Fruit fly (Drosophila melanogaster): Measurements from ENCODE around the gene Wnt4.

Wnt4 gene

DNA sequence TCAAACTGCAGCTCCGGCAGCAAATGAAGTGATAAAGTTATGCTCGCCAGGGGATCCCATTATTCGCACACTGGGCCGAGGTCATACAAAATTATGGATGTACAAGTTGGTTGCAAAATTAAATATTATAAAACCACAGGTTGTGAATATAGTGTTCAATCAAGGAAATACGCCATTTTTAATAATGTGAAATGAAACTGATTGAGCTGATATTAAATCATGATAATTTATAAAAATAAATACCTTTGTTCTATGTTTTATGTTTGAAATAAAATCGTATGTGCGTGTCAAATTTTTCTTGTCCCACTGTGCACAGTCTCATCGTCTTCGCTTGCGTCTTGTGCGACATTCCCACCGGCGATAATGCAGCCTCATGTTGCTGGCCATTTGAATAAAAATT is 19.0 kb upstream of the Wnt4 start (continued):
- peak; percentile 74 for TF ChIP-seq Spps (tag; optimal IDR thresholded peaks at IDR 0.05)
- TF ChIP-seq CG15011 (GFP tag; optimal IDR thresholded peaks at IDR 0.05), result peak; percentile 40
- no peak for TF ChIP-seq CG15514 (GFP tag; optimal IDR thresholded peaks at IDR 0.05)
- no peak for TF ChIP-seq rib (GFP tag; IDR thresholded peaks at IDR 0.05)
- TF ChIP-seq CG10462 (GFP tag; optimal IDR thresholded peaks at IDR 0.05), result peak; percentile 56
- TF ChIP-seq CG12391 (tag; optimal IDR thresholded peaks at IDR 0.05), result peak; percentile 82
- TF ChIP-seq Dad (GFP tag; optimal IDR thresholded peaks at IDR 0.05), result no peak
- peak; percentile 55 for TF ChIP-seq CG7271 (tag; optimal IDR thresholded peaks at IDR 0.05)
- no peak for TF ChIP-seq dan (GFP tag; IDR thresholded peaks at IDR 0.05)
- TF ChIP-seq CG8765 (GFP tag; IDR thresholded peaks at IDR 0.05), result peak; percentile 79
- peak; percentile 41 for TF ChIP-seq CrebB (tag; optimal IDR thresholded peaks at IDR 0.05)
- TF ChIP-seq sima (GFP tag; optimal IDR thresholded peaks at IDR 0.05), result no peak
- TF ChIP-seq CG1603 (tag; optimal IDR thresholded peaks at IDR 0.05), result peak; percentile 72
- peak; percentile 64 for TF ChIP-seq Camta (GFP tag; optimal IDR thresholded peaks at IDR 0.05)
- TF ChIP-seq CG10543 (GFP tag; optimal IDR thresholded peaks at IDR 0.05), result no peak
- peak; percentile 57 for TF ChIP-seq NfI (GFP tag; optimal IDR thresholded peaks at IDR 0.05)
- peak; percentile 78 for TF ChIP-seq CG6254 (GFP tag; optimal IDR thresholded peaks at IDR 0.05)
- TF ChIP-seq Dbx (GFP tag; IDR thresholded peaks at IDR 0.05), result no peak
- no peak for TF ChIP-seq CG10321 (GFP tag; IDR thresholded peaks at IDR 0.05)
- TF ChIP-seq pho (GFP tag; optimal IDR thresholded peaks at IDR 0.05), result no peak
- peak; percentile 75 for TF ChIP-seq Asciz (GFP tag; optimal IDR thresholded peaks at IDR 0.05)
- TF ChIP-seq CG7372 (GFP tag; IDR thresholded peaks at IDR 0.05), result peak; percentile 37; the same call in 1 of the 2 replicates
- TF ChIP-seq wdn (GFP tag; IDR thresholded peaks at IDR 0.05), result peak; percentile 50; the same call in 1 of the 2 replicates
- peak; percentile 63; the same call in 1 of the 2 replicates for TF ChIP-seq CG32772 (GFP tag; IDR thresholded peaks at IDR 0.05)
- peak; percentile 55 for TF ChIP-seq CG1233 (GFP tag; optimal IDR thresholded peaks at IDR 0.05)
- TF ChIP-seq sqz (GFP tag; optimal IDR thresholded peaks at IDR 0.05), result peak; percentile 17
- no peak for TF ChIP-seq CG9797 (GFP tag; optimal IDR thresholded peaks at IDR 0.05)
- TF ChIP-seq kah (GFP tag; optimal IDR thresholded peaks at IDR 0.05), result peak; percentile 57
- no peak for TF ChIP-seq Dip2 (GFP tag; IDR thresholded peaks at IDR 0.05)
- no peak for TF ChIP-seq B-H2 (GFP tag; optimal IDR thresholded peaks at IDR 0.05)
- no peak for TF ChIP-seq CG6791 (GFP tag; IDR thresholded peaks at IDR 0.05; ENCODE audit: partially characterized antibody)
- peak; percentile 28 for TF ChIP-seq CG15073 (GFP tag; optimal IDR thresholded peaks at IDR 0.05)
- TF ChIP-seq lola (GFP tag; optimal IDR thresholded peaks at IDR 0.05), result peak in 1 of 3 experiments; percentile 93
- peak in 1 of 2 experiments; percentile 14 for TF ChIP-seq crp (GFP tag; optimal IDR thresholded peaks at IDR 0.05)
- no peak for TF ChIP-seq insv (GFP tag; optimal IDR thresholded peaks at IDR 0.05)
- TF ChIP-seq H15 (GFP tag; IDR thresholded peaks at IDR 0.05), result peak; percentile 49; the same call in 2 of the 3 replicates
- TF ChIP-seq H2.0 (GFP tag; IDR thresholded peaks at IDR 0.05), result 0 out of 2 replicates have a peak, but pooled peaks have one; percentile 49
- TF ChIP-seq CG6654 (GFP tag; optimal IDR thresholded peaks at IDR 0.05), result peak; percentile 50
- TF ChIP-seq ranshi (GFP tag; IDR thresholded peaks at IDR 0.05), result peak; percentile 43
- TF ChIP-seq Dp (GFP tag; optimal IDR thresholded peaks at IDR 0.05), result no peak
- TF ChIP-seq tin (GFP tag; optimal IDR thresholded peaks at IDR 0.05), result peak; percentile 73
- no peak for TF ChIP-seq CG8089 (GFP tag; optimal IDR thresholded peaks at IDR 0.05)
- TF ChIP-seq CG10366 (GFP tag; IDR thresholded peaks at IDR 0.05), result peak; percentile 57
- no peak for TF ChIP-seq Bdp1 (GFP tag; optimal IDR thresholded peaks at IDR 0.05)
- no peak for TF ChIP-seq grn (GFP tag; optimal IDR thresholded peaks at IDR 0.05)
- 0 out of 3 replicates have a peak, but pooled peaks have one; percentile 34 for TF ChIP-seq z (GFP tag; IDR thresholded peaks at IDR 0.05)
- peak; percentile 65 for TF ChIP-seq CG11695 (GFP tag; IDR thresholded peaks at IDR 0.05)
- no peak for TF ChIP-seq yki (optimal IDR thresholded peaks at IDR 0.05)
- TF ChIP-seq dati (GFP tag; IDR thresholded peaks at IDR 0.05), result no peak
- TF ChIP-seq mld (GFP tag; IDR thresholded peaks at IDR 0.05; ENCODE audit: partially characterized antibody), result no peak
- TF ChIP-seq toy (GFP tag; IDR thresholded peaks at IDR 0.05), result no peak

All from whole organism, embryonic.